Worm (Caenorhabditis elegans) whole organism, L1 larva: ENCODE results near the gene rom-3.

Source experiments
- C04F5.9 ChIP-seq: sonication (generic microtip); optimal IDR thresholded peaks from 2 replicates; lab custom pipeline; 2016; ENCODE audit warnings: missing genetic modification characterization, missing compliant biosample characterization
- C16A3.4 ChIP-seq: fragments of 150-350 bp; optimal IDR thresholded peaks from 2 replicates; lab custom pipeline; 2014; ENCODE audit warnings: missing biosample characterization, missing genetic modification characterization
- C34B4.2 ChIP-seq: sonication (generic microtip); optimal IDR thresholded peaks from 2 replicates; lab custom pipeline; 2017; ENCODE audit warnings: mild to moderate bottlenecking, missing genetic modification characterization, missing compliant biosample characterization
- F16B12.6 ChIP-seq: fragments of 150-350 bp; optimal IDR thresholded peaks from 2 replicates; lab custom pipeline; 2014; ENCODE audit warnings: missing biosample characterization, missing genetic modification characterization
- Y116A8C.19 ChIP-seq: sonication (generic microtip); optimal IDR thresholded peaks from 2 replicates; lab custom pipeline; 2016; ENCODE audit warnings: missing compliant biosample characterization, missing genetic modification characterization, borderline replicate concordance
- alr-1 ChIP-seq: fragments of 200-800 bp; sonication (Bioruptor generic); optimal IDR thresholded peaks from 2 replicates; lab custom pipeline; 2018; ENCODE audit warnings: borderline replicate concordance, mild to moderate bottlenecking, missing genetic modification characterization, missing compliant biosample characterization
- aly-2 ChIP-seq: fragments of 150-350 bp; optimal IDR thresholded peaks from 2 replicates; lab custom pipeline; 2014; ENCODE audit warnings: missing biosample characterization, missing genetic modification characterization
- ama-1 ChIP-seq: fragments of 150-350 bp; optimal IDR thresholded peaks from 2 replicates; lab custom pipeline; 2014
- blmp-1 ChIP-seq: fragments of 150-350 bp; optimal IDR thresholded peaks from 2 replicates; lab custom pipeline; 2014; ENCODE audit warnings: missing biosample characterization, missing genetic modification characterization
- ceh-63 ChIP-seq: fragments of 200-800 bp; sonication (Bioruptor generic); optimal IDR thresholded peaks from 2 replicates; lab custom pipeline; 2018; ENCODE audit warnings: mild to moderate bottlenecking, missing genetic modification characterization, missing compliant biosample characterization
- ceh-8 ChIP-seq: fragments of 200-800 bp; sonication (Bioruptor generic); optimal IDR thresholded peaks from 2 replicates; lab custom pipeline; 2018; ENCODE audit warnings: mild to moderate bottlenecking, missing genetic modification characterization, moderate library complexity, missing compliant biosample characterization
- ceh-82 ChIP-seq, 3 experiments: fragments of 150-350 bp in 1 of 3; sonication (generic microtip) in 2 of 3; optimal IDR thresholded peaks; 2 replicates each; lab custom pipeline; 2014 to 2017; ENCODE audit warnings: missing biosample characterization in 3 of 3, missing genetic modification characterization in 3 of 3
- ceh-88 ChIP-seq: fragments of 200-800 bp; sonication (Bioruptor generic); IDR thresholded peaks from 2 replicates; pipeline ENCODE4 v1.3.6; 2022; ENCODE audit warnings: missing genetic modification characterization, missing compliant biosample characterization
- ceh-90 ChIP-seq: sonication (generic microtip); optimal IDR thresholded peaks from 2 replicates; lab custom pipeline; 2016; ENCODE audit warnings: missing genetic modification characterization, missing compliant biosample characterization
- dsc-1 ChIP-seq: sonication (generic microtip); optimal IDR thresholded peaks from 2 replicates; lab custom pipeline; 2016; ENCODE audit warnings: mild to moderate bottlenecking, missing genetic modification characterization, missing compliant biosample characterization
- efl-1 ChIP-seq, 4 experiments: fragments of 150-350 bp; optimal IDR thresholded peaks in 3 of 4; peaks in 1 of 4; 1 replicate in 1 of 4; 2 replicates in 3 of 4; lab custom pipeline; 2014; ENCODE audit warnings: missing biosample characterization in 2 of 4, missing genetic modification characterization in 2 of 4, missing genetic modification reagents in 2 of 4
- efl-3 ChIP-seq: fragments of 200-800 bp; sonication (Bioruptor generic); optimal IDR thresholded peaks from 2 replicates; lab custom pipeline; 2018; ENCODE audit warnings: mild to moderate bottlenecking, missing genetic modification characterization, missing compliant biosample characterization
- egl-13 ChIP-seq: sonication (generic microtip); optimal IDR thresholded peaks from 2 replicates; lab custom pipeline; 2016; ENCODE audit warnings: missing genotype, missing genetic modification reagents, missing genetic modification characterization, missing compliant biosample characterization
- elt-2 ChIP-seq: sonication (generic microtip); optimal IDR thresholded peaks from 2 replicates; lab custom pipeline; 2016; ENCODE audit warnings: missing genetic modification characterization, mild to moderate bottlenecking, inconsistent platforms, missing compliant biosample characterization, missing genetic modification reagents
- ets-5 ChIP-seq: fragments of 200-800 bp; sonication (Bioruptor generic); IDR thresholded peaks from 2 replicates; pipeline ENCODE4 v1.3.6; 2022; ENCODE audit warnings: missing genetic modification characterization, missing compliant biosample characterization
- grh-1 ChIP-seq: fragments of 200-800 bp; sonication (Bioruptor generic); IDR thresholded peaks from 2 replicates; pipeline ENCODE4 v1.3.6; 2022; ENCODE audit warnings: missing genetic modification reagents, missing genetic modification characterization, missing compliant biosample characterization
- hpl-2 ChIP-seq: fragments of 150-350 bp; optimal IDR thresholded peaks from 2 replicates; lab custom pipeline; 2014; ENCODE audit warnings: missing biosample characterization, missing genetic modification reagents, missing genetic modification characterization
- lin-13 ChIP-seq: fragments of 150-350 bp; optimal IDR thresholded peaks from 2 replicates; lab custom pipeline; 2014; ENCODE audit warnings: missing biosample characterization, missing genetic modification reagents, missing genetic modification characterization
- lin-35 ChIP-seq, 2 experiments: fragments of 150-350 bp; optimal IDR thresholded peaks; 2 replicates each; lab custom pipeline; 2014; ENCODE audit warnings: missing biosample characterization in 2 of 2, missing genetic modification characterization in 2 of 2, missing genetic modification reagents in 2 of 2
- lsy-2 ChIP-seq, 2 experiments: fragments of 150-350 bp; optimal IDR thresholded peaks; 2 replicates each; lab custom pipeline; 2014; ENCODE audit warnings: missing biosample characterization in 2 of 2, missing genetic modification characterization in 2 of 2
- mab-9 ChIP-seq: fragments of 200-800 bp; sonication (Bioruptor generic); IDR thresholded peaks from 2 replicates; pipeline ENCODE4 v1.3.6; 2022; ENCODE audit warnings: missing genetic modification reagents, missing genetic modification characterization, missing compliant biosample characterization
- mdl-1 ChIP-seq, 2 experiments: fragments of 150-350 bp; optimal IDR thresholded peaks; 2 replicates each; lab custom pipeline; 2014 to 2017; ENCODE audit warnings: missing biosample characterization in 2 of 2, missing genetic modification characterization in 2 of 2, inconsistent platforms in 1 of 2
- nhr-11 ChIP-seq: fragments of 150-350 bp; optimal IDR thresholded peaks from 2 replicates; lab custom pipeline; 2014; ENCODE audit warnings: missing biosample characterization, missing genetic modification characterization
- nhr-237 ChIP-seq: fragments of 150-350 bp; optimal IDR thresholded peaks from 2 replicates; lab custom pipeline; 2014; ENCODE audit warnings: missing biosample characterization, missing genetic modification characterization
- nhr-28 ChIP-seq: fragments of 150-350 bp; optimal IDR thresholded peaks from 2 replicates; lab custom pipeline; 2014; ENCODE audit warnings: missing biosample characterization, missing genetic modification characterization
- nhr-47 ChIP-seq: sonication (generic microtip); optimal IDR thresholded peaks from 2 replicates; lab custom pipeline; 2016; ENCODE audit warnings: mild to moderate bottlenecking, missing genetic modification characterization, moderate library complexity, missing compliant biosample characterization
- nhr-76 ChIP-seq: sonication (generic microtip); optimal IDR thresholded peaks from 2 replicates; lab custom pipeline; 2017; ENCODE audit warnings: missing biosample characterization, missing genetic modification characterization
- nhr-90 ChIP-seq: sonication (generic microtip); optimal IDR thresholded peaks from 2 replicates; lab custom pipeline; 2016; ENCODE audit warnings: mild to moderate bottlenecking, missing genetic modification characterization, missing compliant biosample characterization; ENCODE audit not compliant: poor library complexity
- pqm-1 ChIP-seq: sonication (generic microtip); optimal IDR thresholded peaks from 3 replicates; lab custom pipeline; 2017; ENCODE audit warnings: missing biosample characterization, missing genetic modification characterization
- skn-1 ChIP-seq: fragments of 150-350 bp; optimal IDR thresholded peaks from 2 replicates; lab custom pipeline; 2014; ENCODE audit warnings: missing biosample characterization, missing genetic modification characterization
- snpc-4 ChIP-seq: fragments of 150-350 bp; optimal IDR thresholded peaks from 2 replicates; lab custom pipeline; 2014; ENCODE audit warnings: missing biosample characterization, missing genetic modification characterization
- snu-23 ChIP-seq: sonication (generic microtip); optimal IDR thresholded peaks from 2 replicates; lab custom pipeline; 2016; ENCODE audit warnings: missing genetic modification characterization, missing compliant biosample characterization
- sox-4 ChIP-seq: sonication (generic microtip); optimal IDR thresholded peaks from 2 replicates; lab custom pipeline; 2016; ENCODE audit warnings: missing genetic modification characterization, missing compliant biosample characterization
- sup-37 ChIP-seq: fragments of 200-800 bp; sonication (Bioruptor generic); optimal IDR thresholded peaks from 2 replicates; lab custom pipeline; 2018; ENCODE audit warnings: mild to moderate bottlenecking, missing genetic modification characterization, missing compliant biosample characterization
- unc-130 ChIP-seq: fragments of 150-350 bp; optimal IDR thresholded peaks from 2 replicates; lab custom pipeline; 2017; ENCODE audit warnings: missing biosample characterization, missing genetic modification characterization, inconsistent platforms
- unc-30 ChIP-seq: sonication (generic microtip); optimal IDR thresholded peaks from 2 replicates; lab custom pipeline; 2017; ENCODE audit warnings: missing biosample characterization, missing genetic modification characterization
- unc-86 ChIP-seq: sonication (generic microtip); optimal IDR thresholded peaks from 2 replicates; lab custom pipeline; 2016; ENCODE audit warnings: missing genetic modification characterization, missing compliant biosample characterization
- unc-98 ChIP-seq: fragments of 200-800 bp; sonication (Bioruptor generic); IDR thresholded peaks from 2 replicates; pipeline ENCODE4 v1.3.6; 2022; ENCODE audit warnings: missing genetic modification characterization, missing compliant biosample characterization
- vab-15 ChIP-seq: sonication (generic microtip); optimal IDR thresholded peaks from 2 replicates; lab custom pipeline; 2017; ENCODE audit warnings: missing genotype, mild to moderate bottlenecking, missing genetic modification characterization, missing compliant biosample characterization
- zag-1 ChIP-seq: fragments of 150-350 bp; optimal IDR thresholded peaks from 2 replicates; lab custom pipeline; 2014; ENCODE audit warnings: missing biosample characterization, missing genetic modification characterization
- ztf-11 ChIP-seq, 2 experiments: sonication (generic microtip); optimal IDR thresholded peaks; 2 replicates each; lab custom pipeline; 2016 to 2017; ENCODE audit warnings: missing genetic modification characterization in 2 of 2, missing biosample characterization in 1 of 2, missing compliant biosample characterization in 1 of 2

Gene rom-3

DNA sequence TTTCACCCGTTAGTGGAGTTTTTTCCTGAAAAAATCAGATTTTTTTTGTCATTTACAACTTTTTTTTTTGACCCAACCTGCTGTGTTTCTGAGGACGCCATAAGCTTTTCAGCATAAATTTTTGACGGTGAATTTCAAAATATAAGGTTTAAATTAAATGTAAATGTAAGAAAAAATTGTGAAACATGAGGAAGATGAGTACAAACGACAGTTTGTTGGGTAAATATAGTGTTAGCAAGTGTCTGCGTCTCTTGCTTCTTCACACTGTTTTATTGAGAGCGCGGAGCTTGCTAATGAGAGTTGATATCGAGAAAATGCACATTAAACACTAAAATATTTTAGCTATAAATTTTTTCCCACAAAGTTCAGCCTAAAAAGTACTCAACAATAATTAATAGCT, at the start of gene rom-3:
rom-3 (minus strand) TSS at position 101 of the 400 bp plus-strand sequence.
- no peak for TF ChIP-seq nhr-28 (tag; lab: Kevin White, UChicago)
- no peak for TF ChIP-seq snu-23 (GFP tag; lab: Kevin White, UChicago)
- no peak for TF ChIP-seq nhr-237 (tag; lab: Kevin White, UChicago)
- TF ChIP-seq nhr-47 (tag; lab: Kevin White, UChicago), result no peak
- TF ChIP-seq unc-130 (tag; lab: Kevin White, UChicago), result no peak
- no peak for TF ChIP-seq unc-30 (tag; lab: Kevin White, UChicago)
- TF ChIP-seq aly-2 (tag; lab: Kevin White, UChicago), result no peak
- no peak for TF ChIP-seq ceh-63 (GFP tag; lab: Kevin White, UChicago)
- TF ChIP-seq blmp-1, result no peak
- no peak for TF ChIP-seq skn-1 (tag; lab: Kevin White, UChicago)
- no peak for TF ChIP-seq hpl-2 (GFP tag; lab: Kevin White, UChicago)
- no peak for TF ChIP-seq alr-1 (tag; lab: Kevin White, UChicago)
- TF ChIP-seq sup-37, result no peak

DNA sequence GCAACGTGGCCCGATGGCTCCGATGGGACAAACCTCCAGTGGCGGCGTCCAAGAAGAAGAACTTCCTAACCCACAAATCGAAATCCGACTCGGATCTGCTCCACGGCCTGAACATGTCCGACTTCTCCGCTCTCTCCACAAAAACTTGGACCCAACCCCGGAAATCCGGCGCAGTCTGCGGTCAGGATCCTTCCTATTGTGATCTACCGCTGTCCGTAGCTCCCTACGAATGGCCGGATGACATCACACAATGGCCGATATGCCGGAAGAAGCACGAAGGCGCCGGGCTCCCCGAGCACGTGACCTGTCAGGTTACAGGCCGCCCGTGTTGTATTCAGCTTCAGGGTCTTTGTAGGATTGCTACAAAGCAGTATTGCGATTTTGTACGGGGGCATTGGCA, 40.0 kb upstream of the rom-3 start:
- TF ChIP-seq pqm-1 (tag; lab: Kevin White, UChicago) (no peak), nhr-11 (tag; lab: Kevin White, UChicago) (no peak), unc-30 (tag; lab: Kevin White, UChicago) (no peak)

DNA sequence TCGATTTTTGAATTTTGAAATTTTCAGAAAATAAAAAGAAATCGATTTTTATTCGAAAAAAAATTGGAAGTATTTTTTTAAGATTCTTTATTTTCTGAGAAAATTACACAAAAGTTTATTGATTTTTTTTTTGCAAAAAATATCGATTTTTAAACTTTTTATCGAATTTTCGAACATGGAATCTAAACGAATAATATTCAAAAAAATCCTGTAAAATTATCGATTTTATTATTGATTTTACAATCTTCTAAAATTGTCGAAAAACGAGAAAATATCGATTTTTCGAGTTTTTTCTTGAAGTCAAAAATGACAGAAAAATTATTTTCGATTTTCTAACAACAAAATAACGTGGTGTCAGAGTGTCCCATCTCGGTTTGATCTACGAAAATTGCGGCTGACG, 35.4 kb upstream of the rom-3 start:
- TF ChIP-seq pqm-1 (tag; lab: Kevin White, UChicago) (no peak), mab-9 (GFP tag; lab: Robert Waterston, UW) (no peak), elt-2 (tag; lab: Kevin White, UChicago) (no peak), ets-5 (GFP tag; lab: Robert Waterston, UW) (no peak), lin-35 (GFP tag; optimal IDR thresholded peaks at IDR 0.05; lab: Kevin White, UChicago) (no peak)

DNA sequence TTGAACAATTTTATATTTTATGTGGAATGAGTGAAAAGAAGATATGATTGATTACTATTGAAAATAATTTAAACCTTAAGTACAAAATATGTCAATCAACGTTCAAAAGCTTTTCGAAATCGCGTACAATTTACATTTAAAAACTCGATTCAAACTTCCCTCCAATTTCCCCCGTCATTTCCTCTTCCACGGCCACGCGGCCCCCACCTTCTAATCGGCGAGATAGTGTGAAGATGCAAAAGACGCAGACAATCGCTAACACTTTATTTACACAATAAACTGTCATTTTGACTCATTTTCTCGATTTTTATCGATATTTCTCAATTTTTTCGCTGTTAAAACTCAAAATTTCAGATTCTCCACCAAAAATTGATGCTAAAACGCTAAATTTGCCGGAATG, 25.1 kb upstream of the rom-3 start, which contains the start of gene rom-4:
rom-4 (plus strand) TSS at position 398 of the 400 bp plus-strand sequence.
- TF ChIP-seq elt-2 (tag; lab: Kevin White, UChicago), result no peak
- no peak for TF ChIP-seq alr-1 (tag; lab: Kevin White, UChicago)
- no peak for TF ChIP-seq ceh-8 (GFP tag; lab: Kevin White, UChicago)
- TF ChIP-seq dsc-1 (tag; lab: Kevin White, UChicago), result peak; percentile 86
- TF ChIP-seq nhr-28 (tag; lab: Kevin White, UChicago), result no peak
- TF ChIP-seq C04F5.9 (tag; lab: Kevin White, UChicago), result peak; percentile 58
- peak; percentile 79 to 80 for TF ChIP-seq lsy-2 (tag; optimal IDR thresholded peaks at IDR 0.05; lab: Kevin White, UChicago)
- TF ChIP-seq C16A3.4 (tag; lab: Kevin White, UChicago), result peak; percentile 56
- TF ChIP-seq sup-37, result peak; percentile 19
- peak; percentile 61 for TF ChIP-seq snpc-4 (tag; lab: Kevin White, UChicago)
- no peak; the same call in none of the 2 replicates for TF ChIP-seq grh-1 (GFP tag; lab: Robert Waterston, UW)
- peak; percentile 78 for TF ChIP-seq sox-4 (tag; lab: Kevin White, UChicago)
- TF ChIP-seq C34B4.2 (tag; lab: Kevin White, UChicago), result no peak
- no peak for TF ChIP-seq vab-15
- TF ChIP-seq nhr-76, result peak; percentile 11
- TF ChIP-seq zag-1 (tag; lab: Kevin White, UChicago), result no peak
- TF ChIP-seq ceh-90 (tag; lab: Kevin White, UChicago), result peak; percentile 92
- TF ChIP-seq pqm-1 (tag; lab: Kevin White, UChicago), result no peak
- TF ChIP-seq egl-13 (tag; lab: Kevin White, UChicago), result peak; percentile 72
- TF ChIP-seq unc-98 (GFP tag; lab: Robert Waterston, UW), result peak; percentile 91
- peak; percentile 97 to 99 for TF ChIP-seq efl-1 (optimal IDR thresholded peaks at IDR 0.05; lab: Kevin White, UChicago)
- peak; percentile 96 to 99 for TF ChIP-seq efl-1 (GFP tag; optimal IDR thresholded peaks at IDR 0.05 in 1 of 2; lab: Kevin White, UChicago)
- TF ChIP-seq ztf-11 (tag; optimal IDR thresholded peaks at IDR 0.05; lab: Kevin White, UChicago), result peak in 1 of 2 experiments; percentile 85
- TF ChIP-seq nhr-90 (tag; lab: Kevin White, UChicago), result peak; percentile 91
- TF ChIP-seq efl-3 (GFP tag; lab: Kevin White, UChicago), result no peak
- no peak for TF ChIP-seq ama-1 (lab: Kevin White, UChicago)
- peak; percentile 97 for TF ChIP-seq lin-35 (GFP tag; optimal IDR thresholded peaks at IDR 0.05; lab: Kevin White, UChicago)
- peak; percentile 18 to 80 (median 67) for TF ChIP-seq ceh-82 (tag; optimal IDR thresholded peaks at IDR 0.05; lab: Kevin White, UChicago)
- peak in 1 of 2 experiments; percentile 22 for TF ChIP-seq mdl-1 (tag; optimal IDR thresholded peaks at IDR 0.05; lab: Kevin White, UChicago)
- no peak for TF ChIP-seq ets-5 (GFP tag; lab: Robert Waterston, UW)
- TF ChIP-seq unc-86 (tag; lab: Kevin White, UChicago), result peak; percentile 71
- peak; percentile 25; the same call in 1 of the 2 replicates for TF ChIP-seq ceh-88 (GFP tag; lab: Robert Waterston, UW)
- peak; percentile 29 for TF ChIP-seq lin-13
- peak; percentile 60 for TF ChIP-seq Y116A8C.19 (tag; lab: Kevin White, UChicago)
- TF ChIP-seq F16B12.6 (tag; lab: Kevin White, UChicago), result peak; percentile 40
